Fruit fly (Drosophila melanogaster) Kc167 (cell line): Measurements from ENCODE around the gene Eig71Ec.

Experiments used
- h ChIP-seq: fragments of >200 bp; optimal IDR thresholded peaks from 3 replicates; lab custom pipeline; 2018; ENCODE audit warnings: missing external identifiers
- insv ChIP-seq: fragments of >200 bp; optimal IDR thresholded peaks from 3 replicates; lab custom pipeline; 2018; ENCODE audit warnings: missing external identifiers

dm6 chr3L:15675111-15675510 lies 23.1 kb upstream of the Eig71Ec start:
- TF ChIP-seq insv (lab: Kevin White, UChicago): no peak
- TF ChIP-seq h (lab: Kevin White, UChicago): no peak
